Worm (Caenorhabditis elegans) whole organism, mixed stage, embryonic: ENCODE data around the gene cyp-35D1.

ENCODE experiments used
- M03D4.4 ChIP-seq: sonication (generic microtip); optimal IDR thresholded peaks from 2 replicates; lab custom pipeline; 2017; ENCODE audit warnings: mild to moderate bottlenecking, missing genetic modification characterization, missing compliant biosample characterization
- bed-3 ChIP-seq: fragments of 200-800 bp; sonication (Bioruptor generic); optimal IDR thresholded peaks from 3 replicates; lab custom pipeline; 2018; ENCODE audit warnings: mild to moderate bottlenecking, missing genetic modification characterization, moderate library complexity, missing compliant biosample characterization
- blmp-1 ChIP-seq: fragments of 150-350 bp; optimal IDR thresholded peaks from 2 replicates; lab custom pipeline; 2014; ENCODE audit warnings: missing biosample characterization, missing genetic modification characterization
- ceh-39 ChIP-seq: fragments of 150-350 bp; optimal IDR thresholded peaks from 2 replicates; lab custom pipeline; 2014; ENCODE audit warnings: missing biosample characterization, missing genetic modification characterization
- ceh-83 ChIP-seq: fragments of 200-800 bp; sonication (Bioruptor generic); optimal IDR thresholded peaks from 2 replicates; lab custom pipeline; 2018; ENCODE audit warnings: mild to moderate bottlenecking, missing genetic modification characterization, missing compliant biosample characterization
- ces-1 ChIP-seq: fragments of 150-350 bp; optimal IDR thresholded peaks from 2 replicates; lab custom pipeline; 2014; ENCODE audit warnings: missing biosample characterization, missing genetic modification reagents, missing genetic modification characterization
- cnd-1 ChIP-seq: fragments of 200-800 bp; sonication (Bioruptor generic); optimal IDR thresholded peaks from 2 replicates; lab custom pipeline; 2018; ENCODE audit warnings: mild to moderate bottlenecking, missing genetic modification characterization, missing compliant biosample characterization
- drap-1 ChIP-seq: fragments of 200-800 bp; sonication (Bioruptor generic); optimal IDR thresholded peaks from 3 replicates; lab custom pipeline; 2018; ENCODE audit warnings: mild to moderate bottlenecking, missing genetic modification characterization, missing compliant biosample characterization
- elt-1 ChIP-seq: sonication (generic microtip); optimal IDR thresholded peaks from 2 replicates; lab custom pipeline; 2017; ENCODE audit warnings: missing genetic modification characterization, mild to moderate bottlenecking, missing compliant biosample characterization, antibody characterized with exemption, moderate library complexity, borderline replicate concordance; ENCODE audit not compliant: insufficient read depth
- elt-3 ChIP-seq: fragments of 150-350 bp; optimal IDR thresholded peaks from 2 replicates; lab custom pipeline; 2014; ENCODE audit warnings: missing biosample characterization, missing genetic modification characterization
- flh-1 ChIP-seq: fragments of 200-800 bp; sonication (Bioruptor generic); optimal IDR thresholded peaks from 2 replicates; lab custom pipeline; 2018; ENCODE audit warnings: mild to moderate bottlenecking, missing genetic modification characterization, moderate library complexity, missing compliant biosample characterization
- ham-2 ChIP-seq: fragments of 200-800 bp; sonication (Bioruptor generic); optimal IDR thresholded peaks from 2 replicates; lab custom pipeline; 2018; ENCODE audit warnings: mild to moderate bottlenecking, missing genetic modification characterization, missing compliant biosample characterization
- hlh-1 ChIP-seq: fragments of 150-350 bp; optimal IDR thresholded peaks from 2 replicates; lab custom pipeline; 2014; ENCODE audit warnings: missing biosample characterization, missing genetic modification reagents, missing genetic modification characterization
- lin-13 ChIP-seq: fragments of 150-350 bp; optimal IDR thresholded peaks from 2 replicates; lab custom pipeline; 2014; ENCODE audit warnings: missing biosample characterization, missing genetic modification characterization
- lin-32 ChIP-seq: fragments of 200-800 bp; sonication (Bioruptor generic); optimal IDR thresholded peaks from 2 replicates; lab custom pipeline; 2018; ENCODE audit warnings: mild to moderate bottlenecking, missing genetic modification characterization, missing compliant biosample characterization
- lsy-2 ChIP-seq: fragments of 150-350 bp; optimal IDR thresholded peaks from 2 replicates; lab custom pipeline; 2014; ENCODE audit warnings: missing biosample characterization, missing genetic modification characterization
- mab-5 ChIP-seq: fragments of 150-350 bp; optimal IDR thresholded peaks from 2 replicates; lab custom pipeline; 2014; ENCODE audit warnings: missing biosample characterization, missing genetic modification characterization
- mep-1 ChIP-seq: fragments of 150-350 bp; optimal IDR thresholded peaks from 2 replicates; lab custom pipeline; 2017; ENCODE audit warnings: missing biosample characterization, missing genetic modification reagents, missing genetic modification characterization, inconsistent platforms
- nhr-12 ChIP-seq: fragments of 150-350 bp; optimal IDR thresholded peaks from 2 replicates; lab custom pipeline; 2014; ENCODE audit warnings: missing biosample characterization, missing genetic modification characterization
- nhr-2 ChIP-seq: fragments of 150-350 bp; optimal IDR thresholded peaks from 2 replicates; lab custom pipeline; 2014; ENCODE audit warnings: missing biosample characterization, missing genetic modification characterization
- nhr-237 ChIP-seq: fragments of 150-350 bp; optimal IDR thresholded peaks from 2 replicates; lab custom pipeline; 2014; ENCODE audit warnings: missing biosample characterization, missing genetic modification characterization
- nhr-28 ChIP-seq: fragments of 150-350 bp; optimal IDR thresholded peaks from 2 replicates; lab custom pipeline; 2014; ENCODE audit warnings: missing biosample characterization, missing genetic modification characterization
- nhr-76 ChIP-seq: sonication (generic microtip); optimal IDR thresholded peaks from 2 replicates; lab custom pipeline; 2017; ENCODE audit warnings: missing biosample characterization, missing genetic modification characterization
- pha-4 ChIP-seq: fragments of 150-350 bp; optimal IDR thresholded peaks from 2 replicates; lab custom pipeline; 2018; ENCODE audit warnings: missing biosample characterization, missing genetic modification reagents, missing genetic modification characterization
- sem-2 ChIP-seq: fragments of 200-800 bp; sonication (Bioruptor generic); optimal IDR thresholded peaks from 2 replicates; lab custom pipeline; 2018; ENCODE audit warnings: mild to moderate bottlenecking, missing genetic modification characterization, missing compliant biosample characterization
- snpc-4 ChIP-seq: fragments of 150-350 bp; optimal IDR thresholded peaks from 2 replicates; lab custom pipeline; 2014; ENCODE audit warnings: missing biosample characterization, missing genetic modification characterization
- sptf-1 ChIP-seq: sonication (generic microtip); optimal IDR thresholded peaks from 2 replicates; lab custom pipeline; 2017; ENCODE audit warnings: mild to moderate bottlenecking, missing genetic modification characterization, moderate library complexity, missing compliant biosample characterization
- tbx-8 ChIP-seq: fragments of 200-800 bp; sonication (Bioruptor generic); optimal IDR thresholded peaks from 2 replicates; lab custom pipeline; 2018; ENCODE audit warnings: mild to moderate bottlenecking, missing genetic modification characterization, moderate library complexity, missing compliant biosample characterization
- unc-120 ChIP-seq: sonication (generic microtip); optimal IDR thresholded peaks from 2 replicates; lab custom pipeline; 2017; ENCODE audit warnings: missing genetic modification characterization, missing compliant biosample characterization; ENCODE audit not compliant: poor library complexity, severe bottlenecking
- unc-39 ChIP-seq: fragments of 150-350 bp; optimal IDR thresholded peaks from 2 replicates; lab custom pipeline; 2014; ENCODE audit warnings: missing biosample characterization, missing genetic modification characterization
- unc-62 ChIP-seq: fragments of 150-350 bp; optimal IDR thresholded peaks from 2 replicates; lab custom pipeline; 2014; ENCODE audit warnings: missing biosample characterization, missing genetic modification reagents, missing genetic modification characterization
- zip-8 ChIP-seq: fragments of 150-350 bp; optimal IDR thresholded peaks from 2 replicates; lab custom pipeline; 2014; ENCODE audit warnings: missing biosample characterization, missing genetic modification characterization
- ztf-11 ChIP-seq: fragments of 150-350 bp; optimal IDR thresholded peaks from 2 replicates; lab custom pipeline; 2014; ENCODE audit warnings: missing biosample characterization, missing genetic modification characterization

The cyp-35D1 gene

ce11 chrV:16058872-16059271 lies 10.2 kb upstream of the cyp-35D1 start, which contains the start of gene F14H3.6:
TSS of gene F14H3.6 (minus strand) at chrV:16058893.
- no peak for TF ChIP-seq lin-32
- no peak for TF ChIP-seq pha-4 (tag; lab: Kevin White, UChicago)
- TF ChIP-seq drap-1: no peak
- no peak for TF ChIP-seq lsy-2 (tag; lab: Kevin White, UChicago)
- no peak for TF ChIP-seq nhr-12 (tag; lab: Kevin White, UChicago)
- no peak for TF ChIP-seq ztf-11 (tag; lab: Kevin White, UChicago)
- no peak for TF ChIP-seq blmp-1
- no peak for TF ChIP-seq elt-1

- no peak for TF ChIP-seq ces-1 (GFP tag; lab: Kevin White, UChicago)
- no peak for TF ChIP-seq snpc-4 (tag; lab: Kevin White, UChicago)
- no peak for TF ChIP-seq mab-5 (tag; lab: Kevin White, UChicago)
- no peak for TF ChIP-seq pha-4 (tag; lab: Kevin White, UChicago)
- TF ChIP-seq lin-13 (tag; lab: Kevin White, UChicago): no peak
- no peak for TF ChIP-seq drap-1
- no peak for TF ChIP-seq ceh-83 (GFP tag; lab: Kevin White, UChicago)
- no peak for TF ChIP-seq cnd-1 (tag; lab: Kevin White, UChicago)
- TF ChIP-seq M03D4.4 (tag; lab: Kevin White, UChicago): no peak
- no peak for TF ChIP-seq unc-62
These were observed 8.9 kb upstream of the cyp-35D1 start, which contains the start of gene F14H3.15 for ce11 chrV:16060135-16060534. TSS of gene F14H3.15 (minus strand) at chrV:16060235.

- TF ChIP-seq drap-1 (no peak), ces-1 (GFP tag; lab: Kevin White, UChicago) (no peak), lin-13 (tag; lab: Kevin White, UChicago) (no peak), flh-1 (no peak), nhr-76 (no peak), sem-2 (GFP tag; lab: Kevin White, UChicago) (no peak), nhr-2 (tag; lab: Kevin White, UChicago) (no peak), cnd-1 (tag; lab: Kevin White, UChicago) (no peak), hlh-1 (no peak), nhr-28 (tag; lab: Kevin White, UChicago) (no peak), pha-4 (tag; lab: Kevin White, UChicago) (no peak), mep-1 (tag; lab: Kevin White, UChicago) (no peak), elt-3 (tag; lab: Kevin White, UChicago) (no peak), unc-39 (tag; lab: Kevin White, UChicago) (no peak)
- TF ChIP-seq, all 35 proteins: peak for 0
These were observed 7.0 kb upstream of the cyp-35D1 start, which contains the start of gene fbxa-100 for ce11 chrV:16061993-16062392. TSS of gene fbxa-100 (minus strand) at chrV:16062093.

- TF ChIP-seq blmp-1 (no peak), nhr-237 (tag; lab: Kevin White, UChicago) (no peak), unc-39 (tag; lab: Kevin White, UChicago) (no peak), cnd-1 (tag; lab: Kevin White, UChicago) (no peak), hlh-1 (no peak), lin-32 (no peak), nhr-2 (tag; lab: Kevin White, UChicago) (no peak), unc-62 (no peak), mep-1 (tag; lab: Kevin White, UChicago) (no peak), nhr-76 (no peak), sptf-1 (tag; lab: Kevin White, UChicago) (no peak), elt-3 (tag; lab: Kevin White, UChicago) (no peak), tbx-8 (GFP tag; lab: Kevin White, UChicago) (no peak), nhr-28 (tag; lab: Kevin White, UChicago) (no peak), lin-13 (tag; lab: Kevin White, UChicago) (no peak), pha-4 (tag; lab: Kevin White, UChicago) (no peak), M03D4.4 (tag; lab: Kevin White, UChicago) (no peak), ceh-39 (no peak), ces-1 (GFP tag; lab: Kevin White, UChicago) (no peak), ham-2 (GFP tag; lab: Kevin White, UChicago) (no peak)
These were observed 6.2 kb upstream of the cyp-35D1 start, which contains the start of gene F14H3.14 for ce11 chrV:16062788-16063187. TSS of gene F14H3.14 (minus strand) at chrV:16062888.

- TF ChIP-seq ceh-83 (GFP tag; lab: Kevin White, UChicago): no peak
- TF ChIP-seq elt-1: no peak
- TF ChIP-seq sptf-1 (tag; lab: Kevin White, UChicago): no peak
- no peak for TF ChIP-seq mab-5 (tag; lab: Kevin White, UChicago)
- TF ChIP-seq unc-120 (tag; lab: Kevin White, UChicago): no peak
- TF ChIP-seq unc-62: no peak
- no peak for TF ChIP-seq lsy-2 (tag; lab: Kevin White, UChicago)
- no peak for TF ChIP-seq drap-1
- TF ChIP-seq lin-32: no peak
- no peak for TF ChIP-seq ces-1 (GFP tag; lab: Kevin White, UChicago)
- no peak for TF ChIP-seq zip-8
- no peak for TF ChIP-seq lin-13 (tag; lab: Kevin White, UChicago)
- no peak for TF ChIP-seq flh-1
- no peak for TF ChIP-seq nhr-28 (tag; lab: Kevin White, UChicago)
- TF ChIP-seq blmp-1: no peak
- TF ChIP-seq snpc-4 (tag; lab: Kevin White, UChicago): no peak
- no peak for TF ChIP-seq tbx-8 (GFP tag; lab: Kevin White, UChicago)
- TF ChIP-seq bed-3 (GFP tag; lab: Kevin White, UChicago): no peak
- no peak for TF ChIP-seq ham-2 (GFP tag; lab: Kevin White, UChicago)
These were observed 2.1 kb downstream of the cyp-35D1 start, which contains the start of gene nhr-176 for ce11 chrV:16071167-16071566. TSS of gene nhr-176 (plus strand) at chrV:16071325.
